Worm (Caenorhabditis elegans) whole organism, young adult: ENCODE measurements around the gene K09F6.3.

Experiments
- B0035.1 ChIP-seq: sonication (generic microtip); optimal IDR thresholded peaks from 2 replicates; lab custom pipeline; 2016; ENCODE audit warnings: missing genetic modification characterization, mild to moderate bottlenecking, missing compliant biosample characterization, missing genotype, missing genetic modification reagents
- D2030.7 ChIP-seq: fragments of 200-800 bp; sonication (Bioruptor generic); IDR thresholded peaks from 2 replicates; pipeline ENCODE4 v1.3.6; 2022; ENCODE audit warnings: missing genetic modification reagents, missing genetic modification characterization, missing compliant biosample characterization
- F49E8.2 ChIP-seq: sonication (generic microtip); optimal IDR thresholded peaks from 3 replicates; lab custom pipeline; 2017; ENCODE audit warnings: missing genetic modification characterization, mild to moderate bottlenecking, missing compliant biosample characterization, antibody characterized with exemption, moderate library complexity; ENCODE audit not compliant: insufficient read depth
- K12H6.12 ChIP-seq: fragments of 200-800 bp; sonication (Bioruptor generic); optimal IDR thresholded peaks from 2 replicates; lab custom pipeline; 2018; ENCODE audit warnings: mild to moderate bottlenecking, missing genetic modification characterization, missing compliant biosample characterization
- attf-6 ChIP-seq: fragments of 200-800 bp; sonication (Bioruptor generic); IDR thresholded peaks from 2 replicates; pipeline ENCODE4 v1.3.6; 2022; ENCODE audit warnings: missing genetic modification reagents, missing genetic modification characterization, missing compliant biosample characterization
- bed-1 ChIP-seq: fragments of 200-800 bp; sonication (Bioruptor generic); IDR thresholded peaks from 2 replicates; pipeline ENCODE4 v1.3.6; 2022; ENCODE audit warnings: missing genetic modification reagents, missing genetic modification characterization, missing compliant biosample characterization
- bed-2 ChIP-seq: fragments of 200-800 bp; sonication (Bioruptor generic); IDR thresholded peaks from 2 replicates; pipeline ENCODE4 v1.3.6; 2022; ENCODE audit warnings: missing genetic modification reagents, missing genetic modification characterization, missing compliant biosample characterization
- lsy-27 ChIP-seq: sonication (generic microtip); optimal IDR thresholded peaks from 2 replicates; lab custom pipeline; 2017; ENCODE audit warnings: missing genetic modification characterization, mild to moderate bottlenecking, missing compliant biosample characterization, antibody characterized with exemption, missing genotype, borderline replicate concordance; ENCODE audit not compliant: insufficient read depth
- madf-6 ChIP-seq: fragments of 200-800 bp; sonication (Bioruptor generic); IDR thresholded peaks from 2 replicates; pipeline ENCODE4 v1.3.6; 2022; ENCODE audit warnings: missing genetic modification reagents, missing genetic modification characterization, missing compliant biosample characterization
- mes-4 ChIP-seq: sonication (generic microtip); optimal IDR thresholded peaks from 2 replicates; lab custom pipeline; 2016; ENCODE audit warnings: missing genotype, missing genetic modification characterization, missing compliant biosample characterization
- nhr-120 ChIP-seq: fragments of 200-800 bp; sonication (Bioruptor generic); IDR thresholded peaks from 2 replicates; pipeline ENCODE4 v1.3.6; 2022; ENCODE audit warnings: missing genetic modification characterization, missing compliant biosample characterization
- nhr-179 ChIP-seq: sonication (generic microtip); optimal IDR thresholded peaks from 2 replicates; lab custom pipeline; 2016; ENCODE audit warnings: mild to moderate bottlenecking, missing genetic modification characterization, missing compliant biosample characterization
- sea-2 ChIP-seq: fragments of 200-800 bp; sonication (Bioruptor generic); IDR thresholded peaks from 2 replicates; pipeline ENCODE4 v1.3.6; 2022; ENCODE audit warnings: missing genetic modification characterization, missing compliant biosample characterization
- unc-62 ChIP-seq: fragments of 150-350 bp; optimal IDR thresholded peaks from 2 replicates; lab custom pipeline; 2014; ENCODE audit warnings: missing biosample characterization, missing genetic modification reagents, missing genetic modification characterization

DNA sequence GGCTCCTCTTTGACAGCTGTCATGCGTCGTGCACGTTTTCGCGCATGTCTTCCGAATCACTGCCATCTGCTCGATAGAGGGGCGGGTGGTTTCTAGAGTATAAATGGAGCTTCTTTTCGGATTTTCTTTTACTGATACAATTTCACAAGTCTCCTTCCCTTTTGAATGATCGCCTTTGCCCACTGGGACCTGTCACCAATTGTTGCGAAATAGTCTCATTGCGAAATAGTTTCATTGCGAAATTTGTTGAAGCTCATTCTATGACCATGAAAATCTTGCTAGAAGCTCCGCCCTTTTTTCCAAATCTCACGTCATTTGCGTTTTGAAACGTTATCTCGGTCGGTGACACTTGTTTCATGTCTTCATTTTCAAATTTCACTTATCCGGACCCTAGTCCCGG, 34.5 kb downstream of the K09F6.3 start:
- TF ChIP-seq unc-62: no peak
- no peak for TF ChIP-seq F49E8.2
- TF ChIP-seq D2030.7 (GFP tag; lab: Robert Waterston, UW): no peak
- peak; percentile 18 for TF ChIP-seq K12H6.12 (tag; lab: Kevin White, UChicago)
- TF ChIP-seq bed-1 (GFP tag; lab: Robert Waterston, UW): no peak
- TF ChIP-seq B0035.1 (tag; lab: Kevin White, UChicago): no peak
- TF ChIP-seq nhr-120 (GFP tag; lab: Robert Waterston, UW): no peak
- no peak for TF ChIP-seq sea-2
- TF ChIP-seq bed-2 (GFP tag; lab: Robert Waterston, UW): no peak
- TF ChIP-seq lsy-27: no peak
- TF ChIP-seq mes-4: no peak
- TF ChIP-seq madf-6: no peak
- TF ChIP-seq attf-6: no peak
- TF ChIP-seq nhr-179: no peak
